Fruit fly (Drosophila melanogaster) whole organism, embryonic: Measurements from ENCODE around the gene Hgsnat.

Experiments used
- Awh ChIP-seq: fragments of 200-800 bp; sonication (Bioruptor generic); IDR thresholded peaks from 2 replicates; pipeline ENCODE4, ENCODE4 v1.3.6; 2022; ENCODE audit warnings: missing biosample characterization, missing genetic modification characterization
- CG10147 ChIP-seq: fragments of 200-800 bp; sonication (Bioruptor generic); optimal IDR thresholded peaks from 2 replicates; lab custom pipeline; 2019; ENCODE audit warnings: missing biosample characterization, mild to moderate bottlenecking, missing genetic modification characterization, moderate library complexity
- CG10267 ChIP-seq: fragments of 200-800 bp; sonication (Bioruptor generic); optimal IDR thresholded peaks from 2 replicates; lab custom pipeline; 2018; ENCODE audit warnings: missing biosample characterization, mild to moderate bottlenecking, missing genetic modification characterization, moderate library complexity
- CG10565 ChIP-seq: fragments of 200-800 bp; sonication (Bioruptor generic); optimal IDR thresholded peaks from 3 replicates; lab custom pipeline; 2016; ENCODE audit warnings: missing biosample characterization, mild to moderate bottlenecking, missing genetic modification characterization
- CG11560 ChIP-seq: fragments of 200-800 bp; sonication (Bioruptor generic); IDR thresholded peaks from 3 replicates; pipeline ENCODE4 v1.3.6; 2022; ENCODE audit warnings: missing biosample characterization, missing genetic modification characterization
- CG12071 ChIP-seq: fragments of 200-800 bp; sonication (Bioruptor generic); optimal IDR thresholded peaks from 3 replicates; lab custom pipeline; 2018; ENCODE audit warnings: missing biosample characterization, mild to moderate bottlenecking, missing genetic modification characterization
- CG14050 ChIP-seq: fragments of 200-800 bp; sonication (Bioruptor generic); IDR thresholded peaks from 3 replicates; pipeline ENCODE4 v1.3.6; 2022; ENCODE audit warnings: missing biosample characterization, missing genetic modification characterization
- CG15514 ChIP-seq: fragments of 200-800 bp; sonication (Bioruptor generic); optimal IDR thresholded peaks from 3 replicates; lab custom pipeline; 2017; ENCODE audit warnings: missing biosample characterization, missing genetic modification characterization, mild to moderate bottlenecking, moderate library complexity, missing genetic modification reagents
- CG1603 ChIP-seq: fragments of 200-800 bp; sonication (Bioruptor generic); optimal IDR thresholded peaks from 2 replicates; lab custom pipeline; 2019; ENCODE audit warnings: missing biosample characterization, mild to moderate bottlenecking, missing genetic modification characterization, moderate library complexity
- CG16779 ChIP-seq: fragments of 200-800 bp; sonication (Bioruptor generic); IDR thresholded peaks from 2 replicates; pipeline ENCODE4 v1.3.6; 2022; ENCODE audit warnings: missing biosample characterization, missing genetic modification characterization
- CG17802 ChIP-seq: fragments of 200-800 bp; sonication (Bioruptor generic); optimal IDR thresholded peaks from 2 replicates; lab custom pipeline; 2018; ENCODE audit warnings: missing biosample characterization, mild to moderate bottlenecking, missing genetic modification characterization, moderate library complexity
- CG2116 ChIP-seq: fragments of 200-800 bp; sonication (Bioruptor generic); optimal IDR thresholded peaks from 3 replicates; lab custom pipeline; 2018; ENCODE audit warnings: missing biosample characterization, mild to moderate bottlenecking, missing genetic modification characterization
- CG2678 ChIP-seq: fragments of 200-800 bp; sonication (Bioruptor generic); optimal IDR thresholded peaks from 3 replicates; lab custom pipeline; 2019; ENCODE audit warnings: missing biosample characterization, mild to moderate bottlenecking, missing genetic modification characterization, moderate library complexity
- CG32532 ChIP-seq: fragments of 200-800 bp; sonication (Bioruptor generic); IDR thresholded peaks from 2 replicates; pipeline ENCODE4 v1.3.6; 2022; ENCODE audit warnings: missing biosample characterization, missing genetic modification characterization
- CG33213 ChIP-seq: fragments of 200-800 bp; sonication (Bioruptor generic); optimal IDR thresholded peaks from 3 replicates; lab custom pipeline; 2016; ENCODE audit warnings: missing biosample characterization, missing genetic modification characterization
- CG4707 ChIP-seq: fragments of 200-800 bp; sonication (Bioruptor generic); optimal IDR thresholded peaks from 2 replicates; lab custom pipeline; 2018; ENCODE audit warnings: missing biosample characterization, mild to moderate bottlenecking, missing genetic modification characterization, moderate library complexity
- CG8924 ChIP-seq: fragments of 200-800 bp; optimal IDR thresholded peaks from 3 replicates; lab custom pipeline; 2019; ENCODE audit warnings: missing biosample characterization, mild to moderate bottlenecking, missing genetic modification characterization, moderate library complexity
- Camta ChIP-seq: fragments of 200-800 bp; sonication (Bioruptor generic); optimal IDR thresholded peaks from 2 replicates; lab custom pipeline; 2016; ENCODE audit warnings: missing biosample characterization, missing genetic modification characterization
- Doc3 ChIP-seq: fragments of 200-800 bp; sonication (Bioruptor generic); IDR thresholded peaks from 3 replicates; pipeline ENCODE4 v1.3.6; 2022; ENCODE audit warnings: missing biosample characterization, missing genetic modification characterization; ENCODE audit not compliant: partially characterized antibody
- E2f1 ChIP-seq: fragments of 200-800 bp; sonication (Bioruptor generic); IDR thresholded peaks from 2 replicates; pipeline ENCODE4 v1.3.6; 2022; ENCODE audit warnings: missing biosample characterization, missing genetic modification characterization
- Gsc ChIP-seq: fragments of 200-800 bp; sonication (Bioruptor generic); IDR thresholded peaks from 2 replicates; pipeline ENCODE4 v1.3.6; 2022; ENCODE audit warnings: missing biosample characterization, missing genetic modification characterization
- MESR4 ChIP-seq: fragments of 200-800 bp; sonication (Bioruptor generic); optimal IDR thresholded peaks from 2 replicates; lab custom pipeline; 2018; ENCODE audit warnings: missing biosample characterization, mild to moderate bottlenecking, missing genetic modification characterization, moderate library complexity
- NFAT ChIP-seq: fragments of 200-800 bp; sonication (Bioruptor generic); IDR thresholded peaks from 2 replicates; pipeline ENCODE4 v1.3.6; 2022; ENCODE audit warnings: missing biosample characterization, missing genetic modification characterization
- Rfx ChIP-seq: fragments of 200-800 bp; sonication (Bioruptor generic); IDR thresholded peaks from 2 replicates; pipeline ENCODE4 v1.3.6; 2022; ENCODE audit warnings: missing biosample characterization, missing genetic modification characterization
- Sry-β ChIP-seq: fragments of 200-800 bp; sonication (Bioruptor generic); optimal IDR thresholded peaks from 2 replicates; lab custom pipeline; 2018; ENCODE audit warnings: missing biosample characterization, mild to moderate bottlenecking, missing genetic modification characterization, moderate library complexity
- Sry-δ ChIP-seq: fragments of 200-800 bp; sonication (Bioruptor generic); optimal IDR thresholded peaks from 2 replicates; lab custom pipeline; 2016; ENCODE audit warnings: missing biosample characterization, missing genetic modification characterization
- Taf1 ChIP-seq: fragments of 200-800 bp; sonication (Bioruptor generic); IDR thresholded peaks from 2 replicates; pipeline ENCODE4 v1.3.6; 2022; ENCODE audit warnings: missing biosample characterization, missing genetic modification characterization
- abd-A ChIP-seq: fragments of 200-800 bp; sonication (Bioruptor generic); optimal IDR thresholded peaks from 3 replicates; lab custom pipeline; 2019; ENCODE audit warnings: missing biosample characterization, mild to moderate bottlenecking, missing genetic modification characterization, moderate library complexity
- caup ChIP-seq: fragments of 200-800 bp; sonication (Bioruptor generic); optimal IDR thresholded peaks from 3 replicates; lab custom pipeline; 2017; ENCODE audit warnings: missing biosample characterization, mild to moderate bottlenecking, missing genetic modification characterization, moderate library complexity; ENCODE audit not compliant: severe bottlenecking
- chinmo ChIP-seq: fragments of 200-800 bp; sonication (Bioruptor generic); IDR thresholded peaks from 4 replicates; pipeline ENCODE4 v1.3.6; 2022; ENCODE audit warnings: missing biosample characterization, missing genetic modification characterization; ENCODE audit not compliant: partially characterized antibody
- croc ChIP-seq: fragments of 200-800 bp; sonication (Bioruptor generic); conservative IDR thresholded peaks from 3 replicates; pipeline ENCODE4 v1.3.6; 2022; ENCODE audit warnings: missing biosample characterization, missing genetic modification characterization
- danr ChIP-seq: fragments of 200-800 bp; sonication (Bioruptor generic); IDR thresholded peaks from 2 replicates; pipeline ENCODE4 v1.3.6; 2022; ENCODE audit warnings: missing biosample characterization, missing genetic modification characterization
- dati ChIP-seq: fragments of 200-800 bp; sonication (Bioruptor generic); IDR thresholded peaks from 2 replicates; pipeline ENCODE4 v1.3.6; 2022; ENCODE audit warnings: missing biosample characterization, missing genetic modification characterization
- dimm ChIP-seq: fragments of 200-800 bp; sonication (Bioruptor generic); IDR thresholded peaks from 2 replicates; pipeline ENCODE4 v1.3.6; 2022; ENCODE audit warnings: missing biosample characterization, missing genetic modification characterization
- dysf ChIP-seq: fragments of 200-800 bp; sonication (Bioruptor generic); IDR thresholded peaks from 3 replicates; pipeline ENCODE4 v1.3.6; 2022; ENCODE audit warnings: missing biosample characterization, missing genetic modification characterization
- eyg ChIP-seq: fragments of 200-800 bp; sonication (Bioruptor generic); optimal IDR thresholded peaks from 3 replicates; lab custom pipeline; 2016; ENCODE audit warnings: missing biosample characterization, missing genetic modification characterization
- hth ChIP-seq: fragments of >200 bp; optimal IDR thresholded peaks from 2 replicates; lab custom pipeline; 2017; ENCODE audit warnings: inconsistent platforms
- lov ChIP-seq, 2 experiments: fragments of 200-800 bp in 1 of 2; fragments of >200 bp in 1 of 2; sonication (Bioruptor generic) in 1 of 2; IDR thresholded peaks in 1 of 2; optimal IDR thresholded peaks in 1 of 2; 2 replicates in 1 of 2; 3 replicates in 1 of 2; pipeline versions ENCODE4 v1.3.6 to Lab custom; 2017 to 2022; ENCODE audit warnings: missing biosample characterization in 1 of 2, missing genetic modification characterization in 1 of 2
- maf-S ChIP-seq: fragments of 200-800 bp; sonication (Bioruptor generic); optimal IDR thresholded peaks from 2 replicates; lab custom pipeline; 2016; ENCODE audit warnings: missing biosample characterization, missing genetic modification characterization
- mam ChIP-seq: fragments of 200-800 bp; sonication (Bioruptor generic); optimal IDR thresholded peaks from 3 replicates; lab custom pipeline; 2016; ENCODE audit warnings: missing biosample characterization, missing genetic modification characterization
- pb ChIP-seq: fragments of 200-800 bp; sonication (Bioruptor generic); optimal IDR thresholded peaks from 3 replicates; lab custom pipeline; 2016; ENCODE audit warnings: missing biosample characterization, missing genetic modification characterization
- pzg ChIP-seq: fragments of 200-800 bp; sonication (Bioruptor generic); optimal IDR thresholded peaks from 3 replicates; lab custom pipeline; 2018; ENCODE audit warnings: missing biosample characterization, mild to moderate bottlenecking, missing genetic modification characterization, moderate library complexity
- sens-2 ChIP-seq: fragments of 200-800 bp; sonication (Bioruptor generic); IDR thresholded peaks from 2 replicates; pipeline ENCODE4 v1.3.6; 2022; ENCODE audit warnings: missing biosample characterization, missing genetic modification characterization
- so ChIP-seq: fragments of 200-800 bp; sonication (Bioruptor generic); IDR thresholded peaks from 3 replicates; pipeline ENCODE4 v1.3.6; 2022; ENCODE audit warnings: missing biosample characterization, missing genetic modification characterization
- sr ChIP-seq: fragments of 200-800 bp; sonication (Bioruptor generic); IDR thresholded peaks from 3 replicates; pipeline ENCODE4 v1.3.6; 2022; ENCODE audit warnings: missing biosample characterization, missing genetic modification characterization
- tin ChIP-seq: fragments of 200-800 bp; sonication (Bioruptor generic); optimal IDR thresholded peaks from 3 replicates; lab custom pipeline; 2016; ENCODE audit warnings: missing biosample characterization, missing genetic modification characterization
- tna ChIP-seq: fragments of 200-800 bp; sonication (Bioruptor generic); IDR thresholded peaks from 2 replicates; pipeline ENCODE4 v1.3.6; 2022; ENCODE audit warnings: missing biosample characterization, missing genetic modification characterization; ENCODE audit not compliant: partially characterized antibody
- tx ChIP-seq: fragments of 200-800 bp; sonication (Bioruptor generic); optimal IDR thresholded peaks from 2 replicates; lab custom pipeline; 2016; ENCODE audit warnings: missing biosample characterization, missing genetic modification characterization
- unc-4 ChIP-seq: fragments of 200-800 bp; sonication (Bioruptor generic); IDR thresholded peaks from 2 replicates; pipeline ENCODE4 v1.3.6; 2022; ENCODE audit warnings: missing biosample characterization, missing genetic modification characterization; ENCODE audit not compliant: partially characterized antibody
- vnd ChIP-seq: fragments of 200-800 bp; sonication (Bioruptor generic); IDR thresholded peaks from 3 replicates; pipeline ENCODE4 v1.3.6; 2022; ENCODE audit warnings: missing biosample characterization, missing genetic modification characterization; ENCODE audit not compliant: partially characterized antibody

The Hgsnat gene

DNA sequence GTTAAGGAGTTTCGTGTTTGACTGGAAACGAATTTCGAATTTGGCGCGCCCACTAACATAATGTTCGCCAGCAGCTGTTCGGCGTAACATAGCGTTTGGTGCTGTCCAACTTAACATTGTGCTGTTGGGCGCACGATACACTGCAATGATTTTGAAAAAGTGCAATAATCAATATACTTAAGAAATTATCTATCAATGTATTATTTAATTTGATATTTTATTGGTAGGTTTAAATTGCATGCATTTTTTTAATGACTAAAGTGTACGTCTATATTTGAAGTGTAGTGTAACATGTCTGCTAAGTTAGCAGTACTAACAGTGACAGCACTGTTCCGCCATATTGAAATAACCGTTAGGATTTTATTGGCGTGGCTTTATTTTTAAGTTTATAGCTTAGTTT, 12.0 kb upstream of the Hgsnat start, which contains the start of gene CG6927 (continued):
- TF ChIP-seq Taf1 (peak; percentile 74), CG1603 (tag; lab: Kevin White, UChicago) (peak; percentile 69), CG32532 (GFP tag; lab: Robert Waterston, UW) (peak; percentile 87), CG11560 (tag; lab: Robert Waterston, UW) (peak; percentile 73), mam (GFP tag; lab: Kevin White, UChicago) (peak; percentile 76), CG14050 (GFP tag; lab: Robert Waterston, UW) (peak; percentile 88), CG16779 (GFP tag; lab: Robert Waterston, UW) (no peak), CG15514 (GFP tag; lab: Kevin White, UChicago) (peak; percentile 38), CG10565 (GFP tag; lab: Kevin White, UChicago) (no peak), E2f1 (peak; percentile 87), Sry-δ (GFP tag; lab: Kevin White, UChicago) (no peak), Camta (GFP tag; lab: Kevin White, UChicago) (peak; percentile 69), sens-2 (GFP tag; lab: Robert Waterston, UW) (peak; percentile 78; the same call in 1 of the 2 replicates), croc (GFP tag; lab: Robert Waterston, UW) (peak; percentile 71), dimm (GFP tag; lab: Robert Waterston, UW) (peak; percentile 85), eyg (no peak), dati (GFP tag; lab: Robert Waterston, UW) (peak; percentile 71; the same call in 1 of the 2 replicates), unc-4 (GFP tag; lab: Robert Waterston, UW) (no peak), lov (optimal IDR thresholded peaks at IDR 0.05; lab: Kevin White, UChicago) (no peak), lov (GFP tag; IDR thresholded peaks at IDR 0.05; lab: Robert Waterston, UW) (peak; percentile 87), pb (GFP tag; lab: Kevin White, UChicago) (no peak), dysf (GFP tag; lab: Robert Waterston, UW) (peak; percentile 93), maf-S (GFP tag; lab: Kevin White, UChicago) (no peak), CG2116 (GFP tag; lab: Kevin White, UChicago) (peak; percentile 22), so (GFP tag; lab: Robert Waterston, UW) (peak; percentile 84), CG17802 (tag; lab: Kevin White, UChicago) (no peak), danr (GFP tag; lab: Robert Waterston, UW) (peak; percentile 77), caup (GFP tag; lab: Kevin White, UChicago) (peak; percentile 46), NFAT (GFP tag; lab: Robert Waterston, UW) (peak; percentile 82), Gsc (peak; percentile 68), CG8924 (tag; lab: Kevin White, UChicago) (peak; percentile 54), CG33213 (GFP tag; lab: Kevin White, UChicago) (no peak), CG4707 (GFP tag; lab: Kevin White, UChicago) (no peak), sr (no peak), chinmo (GFP tag; lab: Robert Waterston, UW) (no peak)

dm6 chrX:4908926-4909432, 9.6 kb upstream of the Hgsnat start, which contains the start of gene CG32772:
Gene CG32772 (plus strand): TSS chrX:4909102.
- TF ChIP-seq CG10267 (tag; lab: Kevin White, UChicago) (peak; percentile 7), hth (no peak), Sry-δ (GFP tag; lab: Kevin White, UChicago) (peak; percentile 41), Awh (GFP tag; lab: Robert Waterston, UW) (no peak), CG2678 (tag; lab: Kevin White, UChicago) (no peak), pzg (peak; percentile 58), tna (peak; percentile 91), CG10147 (no peak), chinmo (GFP tag; lab: Robert Waterston, UW) (peak; percentile 97), CG12071 (GFP tag; lab: Kevin White, UChicago) (no peak), abd-A (tag; lab: Kevin White, UChicago) (peak; percentile 10), MESR4 (peak; percentile 29), Sry-β (GFP tag; lab: Kevin White, UChicago) (no peak), Doc3 (GFP tag; lab: Robert Waterston, UW) (peak; percentile 53; the same call in 1 of the 3 replicates), tin (GFP tag; lab: Kevin White, UChicago) (no peak), Rfx (GFP tag; lab: Robert Waterston, UW) (0 out of 2 replicates have a peak, but pooled peaks have one; percentile 11), vnd (GFP tag; lab: Robert Waterston, UW) (peak; percentile 72), tx (GFP tag; lab: Kevin White, UChicago) (no peak)
